Fruit fly (Drosophila melanogaster): ENCODE data around the gene Orc2.

Orc2 gene

dm6 chr3R:13947415-13947814 is 17.3 kb upstream of the Orc2 start:
- TF ChIP-seq CG15710 (tag; optimal IDR thresholded peaks at IDR 0.05) (no peak), CG8159 (tag; optimal IDR thresholded peaks at IDR 0.05) (no peak), Pif1A (GFP tag; optimal IDR thresholded peaks at IDR 0.05) (no peak), D1 (tag; optimal IDR thresholded peaks at IDR 0.05) (no peak)

DNA sequence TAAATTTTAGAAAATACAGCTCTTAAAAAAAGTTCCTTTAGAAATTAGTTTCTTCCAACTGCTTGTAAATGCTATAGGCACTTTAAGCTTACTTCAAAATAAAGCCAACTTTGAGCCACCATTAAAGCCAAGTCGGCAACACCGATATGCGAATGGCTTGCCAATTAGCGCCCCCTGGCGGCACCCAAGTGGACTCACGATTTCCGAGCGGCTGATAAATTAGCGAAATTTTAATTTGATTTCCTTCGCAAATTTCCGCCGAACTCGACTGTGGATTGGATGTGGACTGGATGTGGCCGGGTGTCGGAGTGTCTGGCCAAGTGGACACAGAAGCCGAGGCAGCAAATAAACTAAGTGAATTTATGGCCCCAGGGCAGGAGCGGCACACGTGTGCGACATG is 16.4 kb upstream of the Orc2 start, which contains the start of gene CG31517:
Gene CG31517, plus strand, starts transcription at position 184 of the 400 bp plus-strand sequence.
- TF ChIP-seq fd96Ca (GFP tag; IDR thresholded peaks at IDR 0.05) = no peak

dm6 chr3R:13949571-13949970 is 15.1 kb upstream of the Orc2 start:
- no peak for TF ChIP-seq CG34367 (tag; optimal IDR thresholded peaks at IDR 0.05)
- TF ChIP-seq CG14655 (GFP tag; optimal IDR thresholded peaks at IDR 0.05) = no peak
- no peak for TF ChIP-seq gl (tag; optimal IDR thresholded peaks at IDR 0.05)
- TF ChIP-seq EcR (GFP tag; optimal IDR thresholded peaks at IDR 0.05) = no peak
- no peak for TF ChIP-seq CG15710 (tag; optimal IDR thresholded peaks at IDR 0.05)
- TF ChIP-seq CG17806 (tag; optimal IDR thresholded peaks at IDR 0.05) = no peak
- no peak for TF ChIP-seq Ets98B (GFP tag; IDR thresholded peaks at IDR 0.05)

- no peak for TF ChIP-seq gl (tag; optimal IDR thresholded peaks at IDR 0.05)
- TF ChIP-seq CG15710 (tag; optimal IDR thresholded peaks at IDR 0.05) = no peak
- no peak for TF ChIP-seq CG14655 (GFP tag; optimal IDR thresholded peaks at IDR 0.05)
- TF ChIP-seq Ets98B (GFP tag; IDR thresholded peaks at IDR 0.05) = no peak
Observed at dm6 chr3R:13951038-13951437, 13.6 kb upstream of the Orc2 start, which contains the start of gene CG9926. TSS of gene CG9926 (minus strand) at chr3R:13951138.

DNA sequence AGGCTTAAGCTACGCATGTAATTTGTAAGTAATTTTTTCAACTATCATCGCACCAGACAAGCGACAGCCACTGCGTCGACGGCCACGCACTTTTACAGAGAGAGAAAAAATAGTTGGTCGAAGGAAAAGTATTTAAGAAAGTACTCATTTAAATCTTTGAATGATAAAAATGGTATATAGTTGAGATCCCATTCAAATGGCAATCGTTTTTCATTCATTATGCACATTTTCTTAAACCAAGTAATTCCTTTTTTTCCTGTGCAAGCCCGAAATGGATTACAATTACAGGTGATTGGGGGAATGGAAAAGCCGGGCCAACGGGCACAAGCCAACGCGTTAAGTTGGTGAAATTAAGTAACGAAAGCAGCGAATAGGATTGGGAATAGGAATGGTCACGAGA is 12.4 kb upstream of the Orc2 start:
- TF ChIP-seq CG17806 (tag; optimal IDR thresholded peaks at IDR 0.05) = peak; percentile 22
- TF ChIP-seq fd96Ca (GFP tag; IDR thresholded peaks at IDR 0.05) = peak; percentile 71
- TF ChIP-seq CG12605 (GFP tag; IDR thresholded peaks at IDR 0.05) = peak; percentile 52; the same call in 1 of the 2 replicates
- no peak for TF ChIP-seq CG15710 (tag; optimal IDR thresholded peaks at IDR 0.05)
- TF ChIP-seq CG9948 (tag; optimal IDR thresholded peaks at IDR 0.05) = no peak
- peak; percentile 27 for TF ChIP-seq Pif1B (GFP tag; optimal IDR thresholded peaks at IDR 0.05)
- TF ChIP-seq Ets98B (GFP tag; IDR thresholded peaks at IDR 0.05) = peak; percentile 80
- peak; percentile 69 for TF ChIP-seq CG8301 (tag; optimal IDR thresholded peaks at IDR 0.05)
- peak; percentile 39; the same call in 1 of the 2 replicates for TF ChIP-seq rn (GFP tag; IDR thresholded peaks at IDR 0.05)
- TF ChIP-seq CG32121 (GFP tag; IDR thresholded peaks at IDR 0.05) = peak; percentile 71; the same call in 1 of the 2 replicates
- no peak for TF ChIP-seq CG34367 (tag; optimal IDR thresholded peaks at IDR 0.05)
- peak; percentile 54 for TF ChIP-seq Pif1A (GFP tag; optimal IDR thresholded peaks at IDR 0.05)
- TF ChIP-seq CG4496 (GFP tag; IDR thresholded peaks at IDR 0.05) = peak; percentile 85; the same call in 2 of the 3 replicates
- peak; percentile 68 for TF ChIP-seq CG14655 (GFP tag; optimal IDR thresholded peaks at IDR 0.05)
- TF ChIP-seq D1 (tag; optimal IDR thresholded peaks at IDR 0.05) = no peak

dm6 chr3R:13955227-13955626 is 9.5 kb upstream of the Orc2 start:
- TF ChIP-seq CG8159 (tag; optimal IDR thresholded peaks at IDR 0.05) (peak; percentile 36), EcR (GFP tag; optimal IDR thresholded peaks at IDR 0.05) (no peak), CG13204 (GFP tag; optimal IDR thresholded peaks at IDR 0.05) (no peak), CG9948 (tag; optimal IDR thresholded peaks at IDR 0.05) (peak; percentile 17), Pif1A (GFP tag; optimal IDR thresholded peaks at IDR 0.05) (peak; percentile 21), fd96Ca (GFP tag; IDR thresholded peaks at IDR 0.05) (no peak), CG15710 (tag; optimal IDR thresholded peaks at IDR 0.05) (peak; percentile 18), CG17806 (tag; optimal IDR thresholded peaks at IDR 0.05) (peak; percentile 14)

- no peak for TF ChIP-seq fd96Ca (GFP tag; IDR thresholded peaks at IDR 0.05)
- TF ChIP-seq Pif1A (GFP tag; optimal IDR thresholded peaks at IDR 0.05) = no peak
Observed at dm6 chr3R:13956809-13957351, 7.8 kb upstream of the Orc2 start.

DNA sequence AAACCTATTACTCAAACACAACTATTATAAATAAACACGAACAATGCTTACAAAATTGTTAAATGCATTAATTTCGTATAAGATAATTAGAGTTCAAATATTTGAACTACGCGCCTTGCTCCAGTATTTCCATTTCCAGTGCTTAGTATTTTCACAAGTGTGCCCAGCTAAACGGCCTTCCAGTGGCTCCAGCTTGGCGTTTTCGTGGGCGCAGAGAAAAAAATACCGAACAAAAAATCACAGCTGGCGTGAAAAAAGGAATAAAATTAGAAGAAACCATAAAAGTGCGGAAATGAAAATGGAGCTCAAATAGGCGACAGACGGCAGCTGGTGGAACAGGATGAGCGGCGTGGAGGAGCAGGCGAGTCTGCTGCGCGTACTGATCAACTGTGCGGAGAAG is 6.1 kb upstream of the Orc2 start, which contains the start of gene Ipp:
Gene Ipp, plus strand, starts transcription at position 208 of the 400 bp plus-strand sequence.
- TF ChIP-seq CG17806 (tag; optimal IDR thresholded peaks at IDR 0.05) (no peak), Ets98B (GFP tag; IDR thresholded peaks at IDR 0.05) (no peak), gl (tag; optimal IDR thresholded peaks at IDR 0.05) (peak; percentile 23)

dm6 chr3R:13964074-13964473 is 611 bp upstream of the Orc2 start, which contains the start of gene Kots:
TSS of gene Kots (minus strand) at chr3R:13964174.
- no peak for TF ChIP-seq CG13204 (GFP tag; optimal IDR thresholded peaks at IDR 0.05)
- TF ChIP-seq rn (GFP tag; IDR thresholded peaks at IDR 0.05) = no peak
- no peak for TF ChIP-seq Snoo (tag; optimal IDR thresholded peaks at IDR 0.05)
- TF ChIP-seq CG12605 (GFP tag; IDR thresholded peaks at IDR 0.05) = no peak
- TF ChIP-seq CG8301 (tag; optimal IDR thresholded peaks at IDR 0.05) = no peak
- no peak for TF ChIP-seq CG17806 (tag; optimal IDR thresholded peaks at IDR 0.05)
- TF ChIP-seq gl (tag; optimal IDR thresholded peaks at IDR 0.05) = no peak
- no peak for TF ChIP-seq CG15710 (tag; optimal IDR thresholded peaks at IDR 0.05)
- TF ChIP-seq CG32121 (GFP tag; IDR thresholded peaks at IDR 0.05) = no peak
- TF ChIP-seq CG8159 (tag; optimal IDR thresholded peaks at IDR 0.05) = no peak
- TF ChIP-seq EcR (GFP tag; optimal IDR thresholded peaks at IDR 0.05) = no peak
- TF ChIP-seq CG10348 (GFP tag; IDR thresholded peaks at IDR 0.05) = no peak
- no peak for TF ChIP-seq D1 (tag; optimal IDR thresholded peaks at IDR 0.05)
- no peak for TF ChIP-seq fd96Ca (GFP tag; IDR thresholded peaks at IDR 0.05)
- no peak for TF ChIP-seq Ets98B (GFP tag; IDR thresholded peaks at IDR 0.05)
- no peak for TF ChIP-seq CG4496 (GFP tag; IDR thresholded peaks at IDR 0.05)

All from whole organism, pupa.